Worm (Caenorhabditis elegans) whole organism, L2 larva: ENCODE data around the gene str-236.

Experiments used
- C34F6.9 ChIP-seq: fragments of 150-350 bp; optimal IDR thresholded peaks from 2 replicates; lab custom pipeline; 2014; ENCODE audit warnings: missing biosample characterization, missing genetic modification characterization
- F13H6.1 ChIP-seq: sonication (generic microtip); optimal IDR thresholded peaks from 2 replicates; lab custom pipeline; 2016; ENCODE audit warnings: missing genetic modification characterization, missing compliant biosample characterization
- Y55F3AM.14 ChIP-seq: fragments of 200-800 bp; sonication (Bioruptor generic); optimal IDR thresholded peaks from 2 replicates; lab custom pipeline; 2018; ENCODE audit warnings: mild to moderate bottlenecking, missing genetic modification characterization, missing compliant biosample characterization
- ZK546.5 ChIP-seq: sonication (generic microtip); optimal IDR thresholded peaks from 2 replicates; lab custom pipeline; 2017; ENCODE audit warnings: missing biosample characterization, missing genetic modification characterization
- alr-1 ChIP-seq: fragments of 150-350 bp; optimal IDR thresholded peaks from 2 replicates; lab custom pipeline; 2014; ENCODE audit warnings: missing biosample characterization, missing genetic modification characterization
- ama-1 ChIP-seq: fragments of 150-350 bp; optimal IDR thresholded peaks from 2 replicates; lab custom pipeline; 2018; ENCODE audit warnings: inconsistent platforms
- blmp-1 ChIP-seq: sonication (generic microtip); optimal IDR thresholded peaks from 2 replicates; lab custom pipeline; 2017; ENCODE audit warnings: missing genetic modification characterization, mild to moderate bottlenecking, missing compliant biosample characterization, antibody characterized with exemption, moderate library complexity; ENCODE audit not compliant: insufficient read depth
- ceh-16 ChIP-seq: fragments of 150-350 bp; optimal IDR thresholded peaks from 2 replicates; lab custom pipeline; 2014; ENCODE audit warnings: missing biosample characterization, missing genetic modification characterization
- ceh-82 ChIP-seq: fragments of 150-350 bp; optimal IDR thresholded peaks from 2 replicates; lab custom pipeline; 2014; ENCODE audit warnings: missing biosample characterization, missing genetic modification characterization
- crh-2 ChIP-seq: sonication (generic microtip); optimal IDR thresholded peaks from 2 replicates; lab custom pipeline; 2017; ENCODE audit warnings: missing biosample characterization, missing genetic modification characterization
- elt-1 ChIP-seq: fragments of 150-350 bp; optimal IDR thresholded peaks from 2 replicates; lab custom pipeline; 2014; ENCODE audit warnings: missing biosample characterization, missing genetic modification characterization
- elt-3 ChIP-seq: sonication (generic microtip); optimal IDR thresholded peaks from 2 replicates; lab custom pipeline; 2017; ENCODE audit warnings: missing biosample characterization, missing genetic modification characterization
- fos-1 ChIP-seq: fragments of 150-350 bp; optimal IDR thresholded peaks from 2 replicates; lab custom pipeline; 2014; ENCODE audit warnings: missing biosample characterization, missing genetic modification characterization
- gmeb-1 ChIP-seq: fragments of 150-350 bp; optimal IDR thresholded peaks from 2 replicates; lab custom pipeline; 2014; ENCODE audit warnings: missing biosample characterization, missing genetic modification characterization
- lin-11 ChIP-seq: fragments of 150-350 bp; sonication (generic microtip); optimal IDR thresholded peaks from 2 replicates; lab custom pipeline; 2014; ENCODE audit warnings: missing biosample characterization, missing genetic modification characterization, inconsistent platforms, mixed read lengths
- lin-13 ChIP-seq: fragments of 150-350 bp; optimal IDR thresholded peaks from 2 replicates; lab custom pipeline; 2014; ENCODE audit warnings: missing biosample characterization, missing genetic modification reagents, missing genetic modification characterization
- lin-39 ChIP-seq: fragments of 150-350 bp; optimal IDR thresholded peaks from 2 replicates; lab custom pipeline; 2014; ENCODE audit warnings: missing biosample characterization, missing genetic modification reagents, missing genetic modification characterization
- lsy-2 ChIP-seq, 2 experiments: fragments of 150-350 bp in 1 of 2; sonication (generic microtip) in 1 of 2; optimal IDR thresholded peaks; 2 replicates each; lab custom pipeline; 2014 to 2017; ENCODE audit warnings: missing biosample characterization in 2 of 2, missing genetic modification characterization in 2 of 2
- mab-5 ChIP-seq: fragments of 150-350 bp; optimal IDR thresholded peaks from 2 replicates; lab custom pipeline; 2014; ENCODE audit warnings: missing biosample characterization, missing genetic modification characterization
- mbf-1 ChIP-seq: sonication (generic microtip); optimal IDR thresholded peaks from 2 replicates; lab custom pipeline; 2017; ENCODE audit warnings: missing biosample characterization, missing genetic modification characterization
- mdl-1 ChIP-seq, 2 experiments: fragments of 150-350 bp in 1 of 2; sonication (generic microtip) in 1 of 2; optimal IDR thresholded peaks; 2 replicates each; lab custom pipeline; 2017; ENCODE audit warnings: missing biosample characterization in 2 of 2, missing genetic modification characterization in 2 of 2
- nhr-10 ChIP-seq: sonication (generic microtip); optimal IDR thresholded peaks from 2 replicates; lab custom pipeline; 2017; ENCODE audit warnings: missing biosample characterization, missing genetic modification characterization
- nhr-21 ChIP-seq: fragments of 150-350 bp; optimal IDR thresholded peaks from 2 replicates; lab custom pipeline; 2014; ENCODE audit warnings: missing biosample characterization, missing genetic modification characterization
- nhr-23 ChIP-seq: fragments of 150-350 bp; optimal IDR thresholded peaks from 2 replicates; lab custom pipeline; 2014; ENCODE audit warnings: missing biosample characterization, missing genetic modification reagents, missing genetic modification characterization
- nhr-6 ChIP-seq: fragments of 150-350 bp; optimal IDR thresholded peaks from 2 replicates; lab custom pipeline; 2014; ENCODE audit warnings: missing biosample characterization, missing genetic modification characterization
- nhr-77 ChIP-seq: fragments of 150-350 bp; optimal IDR thresholded peaks from 2 replicates; lab custom pipeline; 2014; ENCODE audit warnings: missing biosample characterization, missing genetic modification characterization
- peb-1 ChIP-seq: fragments of 150-350 bp; optimal IDR thresholded peaks from 2 replicates; lab custom pipeline; 2014; ENCODE audit warnings: missing biosample characterization, missing genetic modification characterization
- skn-1 ChIP-seq: sonication (generic microtip); optimal IDR thresholded peaks from 2 replicates; lab custom pipeline; 2017; ENCODE audit warnings: missing biosample characterization, missing genetic modification characterization
- sma-3 ChIP-seq: sonication (generic microtip); optimal IDR thresholded peaks from 2 replicates; lab custom pipeline; 2016; ENCODE audit warnings: missing genetic modification reagents, missing genetic modification characterization, missing compliant biosample characterization
- sma-9 ChIP-seq, 2 experiments: fragments of 150-350 bp in 1 of 2; sonication (generic microtip) in 1 of 2; optimal IDR thresholded peaks; 2 replicates each; lab custom pipeline; 2014 to 2016; ENCODE audit warnings: missing genetic modification characterization in 2 of 2, mild to moderate bottlenecking in 1 of 2, missing biosample characterization in 1 of 2, missing compliant biosample characterization in 1 of 2, missing genetic modification reagents in 1 of 2, moderate library complexity in 1 of 2
- snpc-4 ChIP-seq: fragments of 150-350 bp; optimal IDR thresholded peaks from 2 replicates; lab custom pipeline; 2014; ENCODE audit warnings: missing biosample characterization, missing genetic modification characterization
- unc-55 ChIP-seq: fragments of 150-350 bp; sonication (generic microtip); optimal IDR thresholded peaks from 3 replicates; lab custom pipeline; 2014; ENCODE audit warnings: missing biosample characterization, missing genetic modification reagents, missing genetic modification characterization
- ztf-1 ChIP-seq: fragments of 200-800 bp; sonication (Bioruptor generic); conservative IDR thresholded peaks from 2 replicates; pipeline ENCODE4 v1.3.6; 2022; ENCODE audit warnings: missing genetic modification characterization, missing compliant biosample characterization
- ztf-11 ChIP-seq: sonication (generic microtip); optimal IDR thresholded peaks from 2 replicates; lab custom pipeline; 2017; ENCODE audit warnings: missing biosample characterization, missing genetic modification characterization
- ztf-4 ChIP-seq: fragments of 150-350 bp; optimal IDR thresholded peaks from 2 replicates; lab custom pipeline; 2014; ENCODE audit warnings: missing biosample characterization, missing genetic modification characterization

The str-236 gene

DNA sequence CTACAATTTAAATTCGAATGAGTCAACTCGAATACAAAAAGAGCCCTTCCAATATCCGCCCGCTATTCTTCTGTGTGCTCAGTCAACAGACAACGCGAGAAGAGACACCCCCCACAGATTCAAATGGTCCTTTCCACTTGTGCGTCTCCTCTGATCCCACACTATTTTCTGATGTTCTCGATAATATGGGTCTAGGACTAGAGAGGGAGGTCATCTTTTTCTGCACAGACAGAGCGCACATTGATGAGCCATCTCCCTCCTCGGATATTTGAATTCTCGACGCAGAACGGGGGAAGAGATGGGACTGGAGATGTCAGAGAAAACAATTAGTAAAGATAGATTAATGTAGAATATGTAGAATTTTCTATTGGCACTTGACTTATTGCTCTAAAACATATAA, 42.8 kb upstream of the str-236 start:
- TF ChIP-seq sma-3 (GFP tag; lab: Kevin White, UChicago): no peak
- TF ChIP-seq ztf-11 (tag; lab: Kevin White, UChicago): no peak
- no peak for TF ChIP-seq fos-1 (tag; lab: Kevin White, UChicago)
- no peak for TF ChIP-seq lsy-2 (tag; optimal IDR thresholded peaks at IDR 0.05; lab: Kevin White, UChicago)
- TF ChIP-seq skn-1: no peak
- no peak for TF ChIP-seq sma-9 (GFP tag; optimal IDR thresholded peaks at IDR 0.05; lab: Kevin White, UChicago)
- TF ChIP-seq sma-9 (tag; optimal IDR thresholded peaks at IDR 0.05; lab: Kevin White, UChicago): no peak
- TF ChIP-seq mbf-1: no peak
- TF ChIP-seq ztf-4: no peak
- no peak for TF ChIP-seq nhr-21 (tag; lab: Kevin White, UChicago)
- TF ChIP-seq Y55F3AM.14: no peak
- TF ChIP-seq peb-1 (tag; lab: Kevin White, UChicago): no peak
- no peak for TF ChIP-seq ZK546.5 (tag; lab: Kevin White, UChicago)
- TF ChIP-seq gmeb-1: no peak
- no peak for TF ChIP-seq lin-11 (tag; lab: Kevin White, UChicago)
- no peak for TF ChIP-seq lin-39 (tag; lab: Kevin White, UChicago)
- TF ChIP-seq snpc-4: no peak

DNA sequence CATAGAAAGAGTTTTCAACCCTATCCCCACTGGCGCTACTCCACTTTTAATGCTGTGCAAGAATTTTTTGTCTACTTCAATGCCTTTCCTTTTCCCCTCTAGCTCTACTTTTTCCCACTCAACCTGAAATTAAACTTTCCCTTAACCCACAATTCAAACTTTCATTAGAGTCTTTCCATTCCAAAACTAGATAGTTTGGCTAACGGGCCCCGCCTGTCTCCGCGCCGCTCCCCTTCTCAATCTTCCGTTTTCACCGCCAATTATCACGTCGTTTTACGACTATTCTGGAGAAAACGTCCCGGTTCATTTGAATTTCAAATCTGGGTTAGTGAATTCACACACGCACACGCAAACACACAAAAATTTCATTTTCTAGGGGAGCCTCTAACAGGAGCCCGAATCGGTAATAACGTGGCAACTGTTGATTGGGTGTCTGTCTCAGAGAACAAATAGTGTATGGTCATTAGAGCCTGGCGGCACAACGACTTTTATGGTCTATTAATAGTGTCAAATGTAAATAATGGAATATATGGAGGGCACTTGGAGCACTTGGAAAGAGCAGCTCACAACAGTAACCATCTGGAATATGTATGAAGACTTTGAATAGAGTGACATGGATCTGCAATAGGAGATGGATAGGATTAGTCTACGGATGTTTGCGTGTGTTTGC, 42.0 kb upstream of the str-236 start:
- TF ChIP-seq mdl-1 (tag; optimal IDR thresholded peaks at IDR 0.05; lab: Kevin White, UChicago): no peak
- no peak for TF ChIP-seq lin-13 (GFP tag; lab: Kevin White, UChicago)
- no peak for TF ChIP-seq ztf-11 (tag; lab: Kevin White, UChicago)
- no peak for TF ChIP-seq ztf-1 (GFP tag; lab: Robert Waterston, UW)
- no peak for TF ChIP-seq mbf-1
- no peak for TF ChIP-seq ceh-16
- TF ChIP-seq, all 48 proteins: peak for 0

DNA sequence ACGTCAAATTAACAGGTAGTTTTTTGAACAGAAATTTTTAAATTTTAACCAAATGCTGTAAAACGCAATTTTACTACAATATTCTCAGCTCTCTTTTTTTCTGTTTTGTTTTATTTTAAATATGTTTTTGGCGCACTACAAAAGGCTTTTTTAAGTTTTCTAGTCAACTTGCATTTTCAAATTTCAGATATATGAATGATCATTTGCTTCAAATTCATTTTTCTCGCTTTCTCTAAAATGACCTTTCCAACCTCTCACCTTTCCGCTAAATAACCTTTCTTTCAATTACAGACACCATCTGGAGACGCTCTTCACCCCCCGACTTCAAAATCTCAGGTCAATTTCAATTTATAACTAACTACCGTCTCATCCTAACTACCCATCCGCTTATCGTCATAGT, 38.9 kb upstream of the str-236 start, which contains the start of gene cdc-25.2:
Gene cdc-25.2, plus strand, starts transcription at position 301 of the 400 bp plus-strand sequence.
- TF ChIP-seq ceh-82 (no peak), ceh-16 (peak; percentile 59)

DNA sequence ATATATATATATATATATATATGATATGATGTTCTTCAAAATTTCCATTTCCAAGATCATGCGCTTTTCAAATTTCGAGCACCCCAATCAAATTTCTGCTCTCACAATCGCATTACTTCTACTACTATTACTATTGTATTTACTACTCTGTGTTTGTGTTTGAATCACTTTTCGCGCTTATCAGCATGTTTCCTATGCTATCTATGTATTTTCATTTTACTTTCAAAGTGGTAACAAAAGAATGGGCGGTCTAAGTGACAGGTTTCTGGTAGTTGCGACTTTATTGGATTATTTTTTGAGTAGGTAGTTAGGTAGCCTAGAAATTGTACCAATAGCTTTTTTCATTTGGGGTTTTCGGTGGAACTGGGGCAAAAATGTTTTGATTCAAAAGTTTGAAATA, 30.2 kb upstream of the str-236 start:
- TF ChIP-seq snpc-4 (no peak), peb-1 (tag; lab: Kevin White, UChicago) (no peak), nhr-77 (tag; lab: Kevin White, UChicago) (no peak), fos-1 (tag; lab: Kevin White, UChicago) (no peak), lsy-2 (tag; optimal IDR thresholded peaks at IDR 0.05; lab: Kevin White, UChicago) (no peak), alr-1 (tag; lab: Kevin White, UChicago) (no peak), nhr-6 (tag; lab: Kevin White, UChicago) (no peak), ama-1 (lab: Kevin White, UChicago) (no peak), elt-1 (tag; lab: Kevin White, UChicago) (no peak), ztf-11 (tag; lab: Kevin White, UChicago) (no peak), crh-2 (tag; lab: Kevin White, UChicago) (no peak), elt-3 (tag; lab: Kevin White, UChicago) (no peak), sma-3 (GFP tag; lab: Kevin White, UChicago) (no peak), lin-11 (tag; lab: Kevin White, UChicago) (no peak), mbf-1 (no peak), mab-5 (no peak)

DNA sequence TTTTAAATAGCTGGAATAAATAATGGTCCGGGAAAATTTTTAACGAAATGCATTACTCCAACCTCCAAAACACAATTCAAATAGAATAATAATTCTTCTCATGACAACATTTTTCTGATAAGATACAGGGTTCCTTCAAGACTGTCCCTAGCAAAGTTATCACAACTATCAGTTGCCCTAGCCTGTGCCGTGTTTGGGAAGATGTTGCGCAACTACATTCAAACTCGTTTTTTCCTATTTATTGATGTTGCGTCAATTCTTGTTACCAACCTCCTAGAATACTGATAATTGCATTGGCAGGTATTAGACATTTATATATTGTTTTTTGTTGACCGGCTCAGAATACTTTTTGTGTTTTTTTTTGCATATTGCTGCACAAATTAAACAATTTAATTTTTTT, 27.2 kb upstream of the str-236 start:
- TF ChIP-seq elt-1 (tag; lab: Kevin White, UChicago) (no peak), F13H6.1 (no peak), mbf-1 (no peak), ceh-16 (no peak), snpc-4 (no peak), fos-1 (tag; lab: Kevin White, UChicago) (no peak), blmp-1 (no peak), C34F6.9 (tag; lab: Kevin White, UChicago) (no peak), lin-13 (GFP tag; lab: Kevin White, UChicago) (no peak), unc-55 (no peak), sma-9 (GFP tag; optimal IDR thresholded peaks at IDR 0.05; lab: Kevin White, UChicago) (no peak), sma-9 (tag; optimal IDR thresholded peaks at IDR 0.05; lab: Kevin White, UChicago) (no peak), mdl-1 (tag; optimal IDR thresholded peaks at IDR 0.05; lab: Kevin White, UChicago) (no peak), nhr-6 (tag; lab: Kevin White, UChicago) (no peak), ztf-11 (tag; lab: Kevin White, UChicago) (no peak), nhr-10 (no peak), nhr-23 (tag; lab: Kevin White, UChicago) (no peak), sma-3 (GFP tag; lab: Kevin White, UChicago) (no peak), alr-1 (tag; lab: Kevin White, UChicago) (no peak), ceh-82 (no peak)
